Fruit fly (Drosophila melanogaster) whole organism, embryonic: Measurements from ENCODE around the gene mRpL19.

Experiments used
- Bteb2 ChIP-seq: fragments of 200-800 bp; sonication (Bioruptor generic); optimal IDR thresholded peaks from 2 replicates; lab custom pipeline; 2016; ENCODE audit warnings: missing biosample characterization, missing genetic modification characterization
- CG12744 ChIP-seq: fragments of 200-800 bp; sonication (Bioruptor generic); optimal IDR thresholded peaks from 2 replicates; lab custom pipeline; 2016; ENCODE audit warnings: missing biosample characterization, missing genetic modification characterization
- CG14860 ChIP-seq: fragments of 200-800 bp; sonication (Bioruptor generic); IDR thresholded peaks from 3 replicates; pipeline ENCODE4 v1.3.6; 2022; ENCODE audit warnings: missing biosample characterization, missing genetic modification characterization; ENCODE audit not compliant: partially characterized antibody
- CG15073 ChIP-seq: fragments of 200-800 bp; sonication (Bioruptor generic); optimal IDR thresholded peaks from 2 replicates; lab custom pipeline; 2016; ENCODE audit warnings: missing biosample characterization, missing genetic modification characterization
- CG17568 ChIP-seq: fragments of 200-800 bp; sonication (Bioruptor generic); optimal IDR thresholded peaks from 2 replicates; lab custom pipeline; 2018; ENCODE audit warnings: missing biosample characterization, mild to moderate bottlenecking, missing genetic modification characterization, moderate library complexity
- CG17612 ChIP-seq: fragments of 200-800 bp; sonication (Bioruptor generic); IDR thresholded peaks from 2 replicates; pipeline ENCODE4 v1.3.6; 2022; ENCODE audit warnings: missing biosample characterization, missing genetic modification characterization
- CG18476 ChIP-seq: fragments of 200-800 bp; sonication (Bioruptor generic); optimal IDR thresholded peaks from 2 replicates; lab custom pipeline; 2016; ENCODE audit warnings: missing biosample characterization, mild to moderate bottlenecking, missing genetic modification characterization
- CG18619 ChIP-seq: fragments of 200-800 bp; sonication (Bioruptor generic); optimal IDR thresholded peaks from 3 replicates; lab custom pipeline; 2017; ENCODE audit warnings: missing biosample characterization, mild to moderate bottlenecking, missing genetic modification characterization
- CG2875 ChIP-seq: fragments of 200-800 bp; sonication (Bioruptor generic); optimal IDR thresholded peaks from 2 replicates; lab custom pipeline; 2017; ENCODE audit warnings: missing biosample characterization, mild to moderate bottlenecking, missing genetic modification characterization, missing genetic modification reagents
- CG32772 ChIP-seq: fragments of 200-800 bp; sonication (Bioruptor generic); IDR thresholded peaks from 2 replicates; pipeline ENCODE4 v1.3.6; 2022; ENCODE audit warnings: missing biosample characterization, missing genetic modification characterization
- CG34422 ChIP-seq: fragments of 200-800 bp; sonication (Bioruptor generic); IDR thresholded peaks from 3 replicates; pipeline ENCODE4 v1.3.6; 2022; ENCODE audit warnings: missing biosample characterization, missing genetic modification characterization
- CG42726 ChIP-seq: fragments of 200-800 bp; sonication (Bioruptor generic); IDR thresholded peaks from 2 replicates; pipeline ENCODE4 v1.3.6; 2022; ENCODE audit warnings: missing biosample characterization, missing genetic modification characterization; ENCODE audit not compliant: partially characterized antibody
- CG4360 ChIP-seq: fragments of 200-800 bp; sonication (Bioruptor generic); IDR thresholded peaks from 2 replicates; pipeline ENCODE4 v1.3.6; 2022; ENCODE audit warnings: missing biosample characterization, missing genetic modification characterization
- CG4854 ChIP-seq: fragments of 200-800 bp; sonication (Bioruptor generic); optimal IDR thresholded peaks from 2 replicates; lab custom pipeline; 2016; ENCODE audit warnings: missing biosample characterization, missing genetic modification characterization, inconsistent platforms
- CG6272 ChIP-seq: fragments of 200-800 bp; sonication (Bioruptor generic); IDR thresholded peaks from 2 replicates; pipeline ENCODE4 v1.3.6; 2022; ENCODE audit warnings: missing biosample characterization, missing genetic modification characterization
- CG6765 ChIP-seq: fragments of 200-800 bp; sonication (Bioruptor generic); optimal IDR thresholded peaks from 3 replicates; lab custom pipeline; 2017; ENCODE audit warnings: missing biosample characterization, mild to moderate bottlenecking, missing genetic modification characterization
- CG6854 ChIP-seq: fragments of 200-800 bp; sonication (Bioruptor generic); optimal IDR thresholded peaks from 3 replicates; lab custom pipeline; 2017; ENCODE audit warnings: missing biosample characterization, mild to moderate bottlenecking, missing genetic modification characterization
- CG8478 ChIP-seq: fragments of >200 bp; optimal IDR thresholded peaks from 2 replicates; lab custom pipeline; 2018
- CG8924 ChIP-seq: fragments of 200-800 bp; optimal IDR thresholded peaks from 3 replicates; lab custom pipeline; 2019; ENCODE audit warnings: missing biosample characterization, mild to moderate bottlenecking, missing genetic modification characterization, moderate library complexity
- CG9609 ChIP-seq: fragments of 200-800 bp; sonication (Bioruptor generic); optimal IDR thresholded peaks from 3 replicates; lab custom pipeline; 2016; ENCODE audit warnings: missing biosample characterization, missing genetic modification characterization
- Camta ChIP-seq: fragments of 200-800 bp; sonication (Bioruptor generic); optimal IDR thresholded peaks from 2 replicates; lab custom pipeline; 2016; ENCODE audit warnings: missing biosample characterization, missing genetic modification characterization
- CoRest ChIP-seq: fragments of 200-800 bp; sonication (Bioruptor generic); optimal IDR thresholded peaks from 3 replicates; lab custom pipeline; 2018; ENCODE audit warnings: missing biosample characterization, mild to moderate bottlenecking, missing genetic modification characterization, moderate library complexity
- Dip3 ChIP-seq: fragments of 200-800 bp; sonication (Bioruptor generic); optimal IDR thresholded peaks from 3 replicates; lab custom pipeline; 2016; ENCODE audit warnings: missing biosample characterization, missing genetic modification characterization
- Drgx ChIP-seq: fragments of 200-800 bp; sonication (Bioruptor generic); IDR thresholded peaks from 2 replicates; pipeline ENCODE4 v1.3.6; 2022; ENCODE audit warnings: missing biosample characterization, missing genetic modification characterization
- Lim3 ChIP-seq: fragments of 200-800 bp; sonication (Bioruptor generic); IDR thresholded peaks from 2 replicates; pipeline ENCODE4 v1.3.6; 2022; ENCODE audit warnings: missing biosample characterization, missing genetic modification characterization
- Med ChIP-seq: fragments of 200-800 bp; sonication (Bioruptor generic); peaks from one replicate; lab custom pipeline; 2016; ENCODE audit warnings: missing biosample characterization, missing genetic modification characterization, mild to moderate bottlenecking, inconsistent platforms, moderate library complexity
- Nf-YC ChIP-seq: fragments of 200-800 bp; optimal IDR thresholded peaks from 3 replicates; lab custom pipeline; 2019; ENCODE audit warnings: missing biosample characterization, mild to moderate bottlenecking, missing genetic modification characterization, moderate library complexity
- Rfx ChIP-seq: fragments of 200-800 bp; sonication (Bioruptor generic); IDR thresholded peaks from 2 replicates; pipeline ENCODE4 v1.3.6; 2022; ENCODE audit warnings: missing biosample characterization, missing genetic modification characterization
- TFAM ChIP-seq: fragments of 200-800 bp; sonication (Bioruptor generic); optimal IDR thresholded peaks from 2 replicates; lab custom pipeline; 2017; ENCODE audit warnings: missing biosample characterization, missing genetic modification characterization, inconsistent platforms
- ac ChIP-seq: fragments of 200-800 bp; sonication (Bioruptor generic); optimal IDR thresholded peaks from 3 replicates; lab custom pipeline; 2017; ENCODE audit warnings: missing biosample characterization, mild to moderate bottlenecking, missing genetic modification characterization
- cad ChIP-seq: fragments of >200 bp; optimal IDR thresholded peaks from 2 replicates; lab custom pipeline; 2017; ENCODE audit warnings: missing biosample characterization, missing genetic modification characterization
- cato ChIP-seq: fragments of 200-800 bp; sonication (Bioruptor generic); optimal IDR thresholded peaks from 2 replicates; lab custom pipeline; 2016; ENCODE audit warnings: missing biosample characterization, missing genetic modification characterization, borderline replicate concordance
- chn ChIP-seq: fragments of 200-800 bp; sonication (Bioruptor generic); optimal IDR thresholded peaks from 2 replicates; lab custom pipeline; 2016; ENCODE audit warnings: missing biosample characterization, missing genetic modification characterization
- crp ChIP-seq, 2 experiments: fragments of 200-800 bp; sonication (Bioruptor generic); optimal IDR thresholded peaks; 2 replicates in 1 of 2; 3 replicates in 1 of 2; lab custom pipeline; 2017; ENCODE audit warnings: missing biosample characterization in 2 of 2, missing genetic modification characterization in 2 of 2, mild to moderate bottlenecking in 1 of 2, moderate library complexity in 1 of 2
- cwo ChIP-seq: fragments of 200-800 bp; sonication (Bioruptor generic); optimal IDR thresholded peaks from 3 replicates; lab custom pipeline; 2017; ENCODE audit warnings: missing biosample characterization, missing genetic modification characterization, mild to moderate bottlenecking, moderate library complexity, missing genetic modification reagents
- exex ChIP-seq: fragments of 200-800 bp; sonication (Bioruptor generic); optimal IDR thresholded peaks from 4 replicates; lab custom pipeline; 2018; ENCODE audit warnings: missing biosample characterization, mild to moderate bottlenecking, missing genetic modification characterization, moderate library complexity
- fru ChIP-seq: fragments of >200 bp; optimal IDR thresholded peaks from 2 replicates; lab custom pipeline; 2017
- gem ChIP-seq: fragments of 200-800 bp; sonication (Bioruptor generic); optimal IDR thresholded peaks from 2 replicates; lab custom pipeline; 2019; ENCODE audit warnings: missing biosample characterization, mild to moderate bottlenecking, missing genetic modification characterization, moderate library complexity
- ham ChIP-seq: fragments of 200-800 bp; sonication (Bioruptor generic); IDR thresholded peaks from 2 replicates; pipeline ENCODE4 v1.3.6; 2022; ENCODE audit warnings: missing biosample characterization, missing genetic modification characterization
- insv ChIP-seq, 2 experiments: fragments of 200-800 bp; sonication (Bioruptor generic); optimal IDR thresholded peaks; 3 replicates each; lab custom pipeline; 2016 to 2018; ENCODE audit warnings: missing biosample characterization in 2 of 2, missing genetic modification characterization in 2 of 2
- jigr1 ChIP-seq: fragments of 200-800 bp; sonication (Bioruptor generic); IDR thresholded peaks from 3 replicates; pipeline ENCODE4 v1.3.6; 2022; ENCODE audit warnings: missing biosample characterization, missing genetic modification characterization
- kay ChIP-seq: fragments of 200-800 bp; sonication (Bioruptor generic); optimal IDR thresholded peaks from 2 replicates; lab custom pipeline; 2016; ENCODE audit warnings: missing biosample characterization, missing genetic modification characterization
- klu ChIP-seq: fragments of 200-800 bp; sonication (Bioruptor generic); IDR thresholded peaks from 2 replicates; pipeline ENCODE4 v1.3.6; 2022; ENCODE audit warnings: missing biosample characterization, missing genetic modification characterization
- pb ChIP-seq: fragments of 200-800 bp; sonication (Bioruptor generic); optimal IDR thresholded peaks from 3 replicates; lab custom pipeline; 2016; ENCODE audit warnings: missing biosample characterization, missing genetic modification characterization
- pros ChIP-seq: fragments of 200-800 bp; sonication (Bioruptor generic); optimal IDR thresholded peaks from 3 replicates; lab custom pipeline; 2019; ENCODE audit warnings: missing biosample characterization, mild to moderate bottlenecking, missing genetic modification characterization, moderate library complexity
- pzg ChIP-seq: fragments of 200-800 bp; sonication (Bioruptor generic); optimal IDR thresholded peaks from 3 replicates; lab custom pipeline; 2018; ENCODE audit warnings: missing biosample characterization, mild to moderate bottlenecking, missing genetic modification characterization, moderate library complexity
- ro ChIP-seq: fragments of 200-800 bp; sonication (Bioruptor generic); IDR thresholded peaks from 2 replicates; pipeline ENCODE4 v1.3.6; 2022; ENCODE audit warnings: missing biosample characterization, missing genetic modification characterization
- sens ChIP-seq: fragments of 200-800 bp; sonication (Bioruptor generic); peaks from one replicate; lab custom pipeline; 2016; ENCODE audit warnings: missing biosample characterization, missing genetic modification characterization
- stc ChIP-seq: fragments of 200-800 bp; sonication (Bioruptor generic); IDR thresholded peaks from 2 replicates; pipeline ENCODE4 v1.3.6; 2022; ENCODE audit warnings: missing biosample characterization, missing genetic modification characterization
- tap ChIP-seq: fragments of 200-800 bp; optimal IDR thresholded peaks from 3 replicates; lab custom pipeline; 2019; ENCODE audit warnings: missing biosample characterization, mild to moderate bottlenecking, missing genetic modification characterization, moderate library complexity
- tin ChIP-seq: fragments of 200-800 bp; sonication (Bioruptor generic); optimal IDR thresholded peaks from 3 replicates; lab custom pipeline; 2016; ENCODE audit warnings: missing biosample characterization, missing genetic modification characterization
- trh ChIP-seq: fragments of 200-800 bp; sonication (Bioruptor generic); optimal IDR thresholded peaks from 2 replicates; lab custom pipeline; 2016; ENCODE audit warnings: missing biosample characterization, missing genetic modification characterization

Gene mRpL19

DNA sequence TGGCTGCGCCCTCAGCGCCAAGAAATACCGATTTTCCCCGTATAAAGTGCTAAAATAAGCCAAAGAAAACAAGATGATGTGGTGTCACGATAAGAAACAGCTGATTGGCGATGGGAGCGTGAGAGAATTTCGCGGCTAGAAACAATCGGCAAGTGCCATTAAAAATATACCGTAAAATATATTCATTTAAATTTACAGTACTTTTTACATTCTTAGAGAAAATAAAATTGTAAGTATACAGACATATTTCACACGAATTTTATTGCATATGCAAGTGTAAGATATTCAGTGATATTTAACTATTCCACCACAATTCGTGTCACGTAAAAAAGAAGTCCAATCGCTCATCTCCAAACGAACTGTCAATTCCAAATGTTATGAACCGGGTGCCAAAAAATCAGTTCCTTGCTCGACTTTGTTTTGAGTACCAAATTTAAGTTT, 2.7 kb downstream of the mRpL19 start, which contains the start of the genes Unc50, CG11755 and CG8043 (continued):
- TF ChIP-seq CG8924 (tag; lab: Kevin White, UChicago), result peak; percentile 82
- peak; percentile 87 for TF ChIP-seq gem (tag; lab: Kevin White, UChicago)
- TF ChIP-seq Drgx, result peak; percentile 35; the same call in 1 of the 2 replicates
- no peak for TF ChIP-seq ro (GFP tag; lab: Robert Waterston, UW)
- no peak for TF ChIP-seq cad (GFP tag; lab: Kevin White, UChicago)
- peak; percentile 42 for TF ChIP-seq pros (GFP tag; lab: Kevin White, UChicago)
- peak; percentile 75; the same call in 2 of the 3 replicates for TF ChIP-seq jigr1 (GFP tag; lab: Robert Waterston, UW)
- peak; percentile 44 for TF ChIP-seq cato (GFP tag; lab: Kevin White, UChicago)
- peak; percentile 87 for TF ChIP-seq Rfx (GFP tag; lab: Robert Waterston, UW)
- TF ChIP-seq pzg, result peak; percentile 78
- no peak for TF ChIP-seq stc (GFP tag; lab: Robert Waterston, UW)
- no peak for TF ChIP-seq exex (tag; lab: Kevin White, UChicago)
- TF ChIP-seq tap (tag; lab: Kevin White, UChicago), result peak; percentile 68
- peak; percentile 65 for TF ChIP-seq CG12744
- TF ChIP-seq TFAM (GFP tag; lab: Kevin White, UChicago), result no peak
- peak; percentile 78 for TF ChIP-seq CG18619 (GFP tag; lab: Kevin White, UChicago)
- TF ChIP-seq ham (GFP tag; lab: Robert Waterston, UW), result no peak
- TF ChIP-seq ac (GFP tag; lab: Kevin White, UChicago), result peak; percentile 14
- peak; percentile 60 for TF ChIP-seq Camta (GFP tag; lab: Kevin White, UChicago)
- peak; percentile 64 for TF ChIP-seq CG32772 (GFP tag; lab: Robert Waterston, UW)
- TF ChIP-seq cwo (GFP tag; lab: Kevin White, UChicago), result peak; percentile 49
- TF ChIP-seq CoRest (tag; lab: Kevin White, UChicago), result peak; percentile 89
- TF ChIP-seq CG8478 (lab: Kevin White, UChicago), result no peak
- peak; percentile 97 for TF ChIP-seq CG14860
- TF ChIP-seq CG15073 (GFP tag; lab: Kevin White, UChicago), result no peak
- peak; percentile 84; the same call in 1 of the 2 replicates for TF ChIP-seq CG42726
- TF ChIP-seq insv (GFP tag; optimal IDR thresholded peaks at IDR 0.05; lab: Kevin White, UChicago), result peak in 1 of 2 experiments; percentile 59
- peak; percentile 47 for TF ChIP-seq pb
- TF ChIP-seq CG9609 (GFP tag; lab: Kevin White, UChicago), result peak; percentile 68
- no peak for TF ChIP-seq CG34422 (GFP tag; lab: Robert Waterston, UW)
- TF ChIP-seq CG6854 (GFP tag; lab: Kevin White, UChicago), result no peak
- peak; percentile 66 for TF ChIP-seq Dip3 (GFP tag; lab: Kevin White, UChicago)
- TF ChIP-seq Lim3 (GFP tag; lab: Robert Waterston, UW), result no peak
- no peak for TF ChIP-seq CG17612 (GFP tag; lab: Robert Waterston, UW)
- TF ChIP-seq CG6272 (GFP tag; lab: Robert Waterston, UW), result peak; percentile 83
- TF ChIP-seq kay (GFP tag; lab: Kevin White, UChicago), result peak; percentile 59
- TF ChIP-seq klu (GFP tag; lab: Robert Waterston, UW), result peak; percentile 74; the same call in 1 of the 2 replicates
- no peak for TF ChIP-seq CG4360 (GFP tag; lab: Robert Waterston, UW)
- TF ChIP-seq fru (lab: Kevin White, UChicago), result no peak
- peak; percentile 51 for TF ChIP-seq CG2875 (GFP tag; lab: Kevin White, UChicago)
- TF ChIP-seq CG18476 (GFP tag; lab: Kevin White, UChicago), result peak; percentile 54
- TF ChIP-seq tin (GFP tag; lab: Kevin White, UChicago), result peak; percentile 77
- TF ChIP-seq crp (GFP tag; optimal IDR thresholded peaks at IDR 0.05; lab: Kevin White, UChicago), result peak; percentile 94 to 98
- TF ChIP-seq Nf-YC (tag; lab: Kevin White, UChicago), result peak; percentile 71
- TF ChIP-seq trh (GFP tag; lab: Kevin White, UChicago), result peak; percentile 19
- TF ChIP-seq CG17568, result peak; percentile 31
- peak; percentile 95 for TF ChIP-seq Med (GFP tag; lab: Kevin White, UChicago)
- peak; percentile 11 for TF ChIP-seq CG6765 (GFP tag; lab: Kevin White, UChicago)
- peak; percentile 96 for TF ChIP-seq sens (GFP tag; lab: Kevin White, UChicago)
- peak; percentile 60 for TF ChIP-seq chn (GFP tag; lab: Kevin White, UChicago)
- TF ChIP-seq Bteb2 (GFP tag; lab: Kevin White, UChicago), result peak; percentile 53
- TF ChIP-seq CG4854, result peak; percentile 70
